ENCODE assay signal across 3 worm cellular contexts in the genomic region with DNA sequence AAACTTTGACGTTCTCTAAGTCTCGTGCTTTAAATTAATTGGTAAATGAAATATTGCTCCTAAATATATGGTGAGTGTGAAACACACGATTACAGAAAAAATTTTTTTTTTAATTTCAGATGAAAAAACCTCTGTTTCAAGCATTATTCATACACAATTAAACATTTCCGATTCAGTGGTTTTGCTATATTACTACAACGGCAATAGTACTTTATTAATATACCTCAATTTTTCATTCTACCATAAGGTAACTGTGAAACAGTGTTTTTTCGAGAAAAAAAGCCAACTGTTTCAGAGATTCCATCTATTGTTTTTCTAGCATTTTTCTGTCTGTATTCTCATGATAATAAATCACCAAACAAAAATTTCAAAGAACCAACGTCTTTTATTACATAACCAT.
TF ChIP-seq lines count a peak whose summit lies in the region.

No protein-coding gene starts in this region.

TF ChIP-seq in whole organism, L2 larva, 48 proteins besides CTCF, POLR2A, EP300 and RAD21:
- TF ChIP-seq fos-1 (tag; optimal IDR thresholded peaks at IDR 0.05; lab: Kevin White, UChicago): no peak
- peak; percentile 56 for TF ChIP-seq mab-5 (tag; optimal IDR thresholded peaks at IDR 0.05; lab: Kevin White, UChicago)
- peak; percentile 4 for TF ChIP-seq nhr-25 (tag; optimal IDR thresholded peaks at IDR 0.05; lab: Kevin White, UChicago)
TF ChIP-seq in whole organism, L2 larva: peak in this region for 2.

TF ChIP-seq in whole organism, L3 larva, 47 proteins besides CTCF, POLR2A, EP300 and RAD21:
- TF ChIP-seq nhr-25 (tag; optimal IDR thresholded peaks at IDR 0.05; lab: Kevin White, UChicago) (peak; percentile 30), ztf-4 (tag; optimal IDR thresholded peaks at IDR 0.05; lab: Kevin White, UChicago) (no peak)

TF ChIP-seq in whole organism, L4 larva, 104 proteins besides CTCF, POLR2A, EP300 and RAD21:
- TF ChIP-seq nhr-77 (tag; optimal IDR thresholded peaks at IDR 0.05; lab: Kevin White, UChicago) (no peak), mep-1 (tag; optimal IDR thresholded peaks at IDR 0.05; lab: Kevin White, UChicago) (peak; percentile 16), duxl-1 (tag; optimal IDR thresholded peaks at IDR 0.05; lab: Kevin White, UChicago; ENCODE audit: poor library complexity) (no peak), aha-1 (tag; lab: Kevin White, UChicago) (peak; percentile 50), F26F4.8 (GFP tag; conservative IDR thresholded peaks at IDR 0.05; lab: Robert Waterston, UW) (no peak), ceh-32 (tag; optimal IDR thresholded peaks at IDR 0.05; lab: Kevin White, UChicago; ENCODE audit: poor library complexity) (no peak)
